Fruit fly (Drosophila melanogaster) whole organism, embryonic: Measurements from ENCODE around the gene CG31125.

Experiments used
- Adf1 ChIP-seq: fragments of 200-800 bp; sonication (Bioruptor generic); IDR thresholded peaks from 2 replicates; pipeline ENCODE4 v1.3.6; 2022; ENCODE audit warnings: missing biosample characterization, missing genetic modification characterization
- BEAF-32 ChIP-seq: fragments of 200-800 bp; sonication (Bioruptor generic); optimal IDR thresholded peaks from 3 replicates; lab custom pipeline; 2017; ENCODE audit warnings: missing biosample characterization, missing genetic modification characterization, mild to moderate bottlenecking, moderate library complexity, missing genetic modification reagents
- CG11560 ChIP-seq: fragments of 200-800 bp; sonication (Bioruptor generic); IDR thresholded peaks from 3 replicates; pipeline ENCODE4 v1.3.6; 2022; ENCODE audit warnings: missing biosample characterization, missing genetic modification characterization
- CG11723 ChIP-seq: fragments of 200-800 bp; sonication (Bioruptor generic); optimal IDR thresholded peaks from 2 replicates; lab custom pipeline; 2017; ENCODE audit warnings: missing biosample characterization, mild to moderate bottlenecking, missing genetic modification characterization
- CG12236 ChIP-seq: fragments of 200-800 bp; sonication (Bioruptor generic); optimal IDR thresholded peaks from 2 replicates; lab custom pipeline; 2016; ENCODE audit warnings: missing biosample characterization, missing genetic modification characterization
- CG12942 ChIP-seq: fragments of 200-800 bp; sonication (Bioruptor generic); optimal IDR thresholded peaks from 3 replicates; lab custom pipeline; 2016; ENCODE audit warnings: missing biosample characterization, missing genetic modification characterization
- CG13624 ChIP-seq: fragments of 200-800 bp; sonication (Bioruptor generic); optimal IDR thresholded peaks from 2 replicates; lab custom pipeline; 2016; ENCODE audit warnings: missing biosample characterization, missing genetic modification characterization
- CG17328 ChIP-seq: fragments of 200-800 bp; sonication (Bioruptor generic); IDR thresholded peaks from 2 replicates; pipeline ENCODE4 v1.3.6; 2022; ENCODE audit warnings: missing biosample characterization, missing genetic modification characterization
- CG17912 ChIP-seq: fragments of 200-800 bp; sonication (Bioruptor generic); optimal IDR thresholded peaks from 2 replicates; lab custom pipeline; 2018; ENCODE audit warnings: missing biosample characterization, mild to moderate bottlenecking, missing genetic modification characterization
- CG31224 ChIP-seq: fragments of 200-800 bp; sonication (Bioruptor generic); IDR thresholded peaks from 2 replicates; pipeline ENCODE4 v1.3.6; 2022; ENCODE audit warnings: missing biosample characterization, missing genetic modification characterization
- CG3281 ChIP-seq: fragments of 200-800 bp; sonication (Bioruptor generic); optimal IDR thresholded peaks from 3 replicates; lab custom pipeline; 2017; ENCODE audit warnings: missing biosample characterization, mild to moderate bottlenecking, missing genetic modification characterization
- CG3407 ChIP-seq: fragments of 200-800 bp; sonication (Bioruptor generic); optimal IDR thresholded peaks from 2 replicates; lab custom pipeline; 2018; ENCODE audit warnings: missing biosample characterization, mild to moderate bottlenecking, missing genetic modification characterization
- CG4707 ChIP-seq: fragments of 200-800 bp; sonication (Bioruptor generic); optimal IDR thresholded peaks from 2 replicates; lab custom pipeline; 2018; ENCODE audit warnings: missing biosample characterization, mild to moderate bottlenecking, missing genetic modification characterization, moderate library complexity
- CG4730 ChIP-seq: fragments of 200-800 bp; sonication (Bioruptor generic); IDR thresholded peaks from 2 replicates; pipeline ENCODE4 v1.3.6; 2022; ENCODE audit warnings: missing biosample characterization, missing genetic modification characterization
- CG5180 ChIP-seq: fragments of 200-800 bp; sonication (Bioruptor generic); optimal IDR thresholded peaks from 3 replicates; lab custom pipeline; 2017; ENCODE audit warnings: missing biosample characterization, missing genetic modification characterization, mild to moderate bottlenecking, moderate library complexity, missing genetic modification reagents
- CG6683 ChIP-seq: fragments of 200-800 bp; sonication (Bioruptor generic); optimal IDR thresholded peaks from 2 replicates; lab custom pipeline; 2017; ENCODE audit warnings: missing biosample characterization, mild to moderate bottlenecking, missing genetic modification characterization, missing genetic modification reagents
- CG6791 ChIP-seq: fragments of 200-800 bp; sonication (Bioruptor generic); IDR thresholded peaks from 3 replicates; pipeline ENCODE4 v1.3.6; 2022; ENCODE audit warnings: missing biosample characterization, missing genetic modification characterization; ENCODE audit not compliant: partially characterized antibody
- CG7987 ChIP-seq: fragments of 200-800 bp; sonication (Bioruptor generic); optimal IDR thresholded peaks from 2 replicates; lab custom pipeline; 2018; ENCODE audit warnings: missing biosample characterization, mild to moderate bottlenecking, missing genetic modification characterization, moderate library complexity
- Dad ChIP-seq: fragments of 200-800 bp; sonication (Bioruptor generic); optimal IDR thresholded peaks from 3 replicates; lab custom pipeline; 2016; ENCODE audit warnings: missing biosample characterization, missing genetic modification characterization
- ERR ChIP-seq: fragments of 200-800 bp; sonication (Bioruptor generic); optimal IDR thresholded peaks from 2 replicates; lab custom pipeline; 2016; ENCODE audit warnings: missing biosample characterization, missing genetic modification characterization
- Fer1 ChIP-seq: fragments of 200-800 bp; sonication (Bioruptor generic); optimal IDR thresholded peaks from 2 replicates; lab custom pipeline; 2017; ENCODE audit warnings: missing biosample characterization, mild to moderate bottlenecking, missing genetic modification characterization
- Gug ChIP-seq: fragments of 200-800 bp; sonication (Bioruptor generic); IDR thresholded peaks from 4 replicates; pipeline ENCODE4 v1.3.6; 2022; ENCODE audit warnings: missing biosample characterization, missing genetic modification characterization
- H15 ChIP-seq: fragments of 200-800 bp; sonication (Bioruptor generic); IDR thresholded peaks from 3 replicates; pipeline ENCODE4 v1.3.6; 2022; ENCODE audit warnings: missing biosample characterization, missing genetic modification characterization
- Hey ChIP-seq: fragments of 200-800 bp; sonication (Bioruptor generic); optimal IDR thresholded peaks from 3 replicates; lab custom pipeline; 2018; ENCODE audit warnings: missing biosample characterization, mild to moderate bottlenecking, missing genetic modification characterization
- HmgD ChIP-seq: fragments of 200-800 bp; sonication (Bioruptor generic); optimal IDR thresholded peaks from 3 replicates; lab custom pipeline; 2016; ENCODE audit warnings: missing biosample characterization, missing genetic modification characterization
- MESR4 ChIP-seq: fragments of 200-800 bp; sonication (Bioruptor generic); optimal IDR thresholded peaks from 2 replicates; lab custom pipeline; 2018; ENCODE audit warnings: missing biosample characterization, mild to moderate bottlenecking, missing genetic modification characterization, moderate library complexity
- NfI ChIP-seq: fragments of 200-800 bp; sonication (Bioruptor generic); optimal IDR thresholded peaks from 3 replicates; lab custom pipeline; 2018; ENCODE audit warnings: missing biosample characterization, mild to moderate bottlenecking, missing genetic modification characterization, moderate library complexity
- Pdp1 ChIP-seq, 2 experiments: fragments of 200-800 bp; sonication (Bioruptor generic); optimal IDR thresholded peaks; 3 replicates each; lab custom pipeline; 2016; ENCODE audit warnings: missing biosample characterization in 2 of 2, missing genetic modification characterization in 2 of 2, mild to moderate bottlenecking in 1 of 2, moderate library complexity in 1 of 2
- Side ChIP-seq: fragments of 200-800 bp; sonication (Bioruptor generic); optimal IDR thresholded peaks from 2 replicates; lab custom pipeline; 2016; ENCODE audit warnings: missing biosample characterization, missing genetic modification characterization
- abd-A ChIP-seq: fragments of 200-800 bp; sonication (Bioruptor generic); optimal IDR thresholded peaks from 3 replicates; lab custom pipeline; 2019; ENCODE audit warnings: missing biosample characterization, mild to moderate bottlenecking, missing genetic modification characterization, moderate library complexity
- amos ChIP-seq: fragments of 200-800 bp; sonication (Bioruptor generic); IDR thresholded peaks from 2 replicates; pipeline ENCODE4 v1.3.6; 2022; ENCODE audit warnings: missing biosample characterization, missing genetic modification characterization; ENCODE audit not compliant: partially characterized antibody
- btn ChIP-seq: fragments of 200-800 bp; sonication (Bioruptor generic); optimal IDR thresholded peaks from 2 replicates; lab custom pipeline; 2016; ENCODE audit warnings: missing biosample characterization, missing genetic modification characterization
- chif ChIP-seq, 2 experiments: fragments of 200-800 bp; sonication (Bioruptor generic); optimal IDR thresholded peaks; 3 replicates each; lab custom pipeline; 2016; ENCODE audit warnings: missing biosample characterization in 2 of 2, missing genetic modification characterization in 2 of 2
- croc ChIP-seq: fragments of 200-800 bp; sonication (Bioruptor generic); conservative IDR thresholded peaks from 3 replicates; pipeline ENCODE4 v1.3.6; 2022; ENCODE audit warnings: missing biosample characterization, missing genetic modification characterization
- dan ChIP-seq: fragments of 200-800 bp; sonication (Bioruptor generic); IDR thresholded peaks from 2 replicates; pipeline ENCODE4 v1.3.6; 2022; ENCODE audit warnings: missing biosample characterization, missing genetic modification characterization
- dati ChIP-seq: fragments of 200-800 bp; sonication (Bioruptor generic); IDR thresholded peaks from 2 replicates; pipeline ENCODE4 v1.3.6; 2022; ENCODE audit warnings: missing biosample characterization, missing genetic modification characterization
- dimm ChIP-seq: fragments of 200-800 bp; sonication (Bioruptor generic); IDR thresholded peaks from 2 replicates; pipeline ENCODE4 v1.3.6; 2022; ENCODE audit warnings: missing biosample characterization, missing genetic modification characterization
- dmrt11E ChIP-seq: fragments of 200-800 bp; sonication (Bioruptor generic); optimal IDR thresholded peaks from 3 replicates; lab custom pipeline; 2018; ENCODE audit warnings: missing biosample characterization, mild to moderate bottlenecking, missing genetic modification characterization, moderate library complexity
- fd102C ChIP-seq: fragments of 200-800 bp; sonication (Bioruptor generic); optimal IDR thresholded peaks from 2 replicates; lab custom pipeline; 2018; ENCODE audit warnings: missing biosample characterization, mild to moderate bottlenecking, missing genetic modification characterization, moderate library complexity
- fd96Cb ChIP-seq: fragments of 200-800 bp; sonication (Bioruptor generic); optimal IDR thresholded peaks from 2 replicates; lab custom pipeline; 2018; ENCODE audit warnings: missing biosample characterization, mild to moderate bottlenecking, missing genetic modification characterization, moderate library complexity
- fru ChIP-seq: fragments of >200 bp; optimal IDR thresholded peaks from 2 replicates; lab custom pipeline; 2017
- gro ChIP-seq: fragments of 200-800 bp; sonication (Bioruptor generic); optimal IDR thresholded peaks from 2 replicates; lab custom pipeline; 2016; ENCODE audit warnings: missing biosample characterization, missing genetic modification characterization
- pho ChIP-seq: fragments of 200-800 bp; sonication (Bioruptor generic); optimal IDR thresholded peaks from 2 replicates; lab custom pipeline; 2016; ENCODE audit warnings: missing biosample characterization, missing genetic modification characterization
- rib ChIP-seq: fragments of 200-800 bp; sonication (Bioruptor generic); IDR thresholded peaks from 2 replicates; pipeline ENCODE4 v1.3.6; 2022; ENCODE audit warnings: missing biosample characterization, missing genetic modification characterization
- sens-2 ChIP-seq: fragments of 200-800 bp; sonication (Bioruptor generic); IDR thresholded peaks from 2 replicates; pipeline ENCODE4 v1.3.6; 2022; ENCODE audit warnings: missing biosample characterization, missing genetic modification characterization
- seq ChIP-seq: fragments of 200-800 bp; sonication (Bioruptor generic); IDR thresholded peaks from 2 replicates; pipeline ENCODE4 v1.3.6; 2022; ENCODE audit warnings: missing biosample characterization, missing genetic modification characterization
- sisA ChIP-seq: fragments of 200-800 bp; sonication (Bioruptor generic); IDR thresholded peaks from 2 replicates; pipeline ENCODE4 v1.3.6; 2022; ENCODE audit warnings: missing biosample characterization, missing genetic modification characterization
- toy ChIP-seq: fragments of 200-800 bp; sonication (Bioruptor generic); IDR thresholded peaks from 2 replicates; pipeline ENCODE4 v1.3.6; 2022; ENCODE audit warnings: missing biosample characterization, missing genetic modification characterization
- twi ChIP-seq: fragments of 200-800 bp; optimal IDR thresholded peaks from 2 replicates; lab custom pipeline; 2019; ENCODE audit warnings: missing biosample characterization, mild to moderate bottlenecking, missing genetic modification characterization, moderate library complexity
- vfl ChIP-seq: fragments of 200-800 bp; sonication (Bioruptor generic); optimal IDR thresholded peaks from 2 replicates; lab custom pipeline; 2016; ENCODE audit warnings: missing biosample characterization, missing genetic modification characterization
- wek ChIP-seq: fragments of 200-800 bp; sonication (Bioruptor generic); optimal IDR thresholded peaks from 3 replicates; lab custom pipeline; 2018; ENCODE audit warnings: missing biosample characterization, mild to moderate bottlenecking, missing genetic modification characterization, moderate library complexity
- zfh2 ChIP-seq: fragments of 200-800 bp; sonication (Bioruptor generic); optimal IDR thresholded peaks from 2 replicates; lab custom pipeline; 2016; ENCODE audit warnings: missing biosample characterization, missing genetic modification characterization

CG31125 gene

dm6 chr3R:24625517-24625925, 29.1 kb downstream of the CG31125 start, which contains the start of the genes Syx18 and atl (continued):
- TF ChIP-seq CG5180: no peak
- no peak for TF ChIP-seq CG7987
- no peak for TF ChIP-seq dan (GFP tag; lab: Robert Waterston, UW)
- TF ChIP-seq Dad (GFP tag; lab: Kevin White, UChicago): no peak
- TF ChIP-seq CG12236: no peak
- no peak for TF ChIP-seq Hey
- TF ChIP-seq zfh2 (GFP tag; lab: Kevin White, UChicago): no peak
- TF ChIP-seq HmgD (GFP tag; lab: Kevin White, UChicago): peak; percentile 42
- TF ChIP-seq CG3281 (GFP tag; lab: Kevin White, UChicago): no peak
- no peak for TF ChIP-seq fru (lab: Kevin White, UChicago)
- no peak for TF ChIP-seq CG31224 (GFP tag; lab: Robert Waterston, UW)
- TF ChIP-seq fd102C (GFP tag; lab: Kevin White, UChicago): no peak
- no peak for TF ChIP-seq CG4730
- TF ChIP-seq amos (GFP tag; lab: Robert Waterston, UW): peak; percentile 37; the same call in 1 of the 2 replicates
- TF ChIP-seq toy (GFP tag; lab: Robert Waterston, UW): no peak
- TF ChIP-seq Pdp1 (GFP tag; optimal IDR thresholded peaks at IDR 0.05; lab: Kevin White, UChicago): peak; percentile 10 to 38
- TF ChIP-seq wek: no peak
- TF ChIP-seq croc: no peak
- TF ChIP-seq CG11560 (tag; lab: Robert Waterston, UW): no peak
- TF ChIP-seq ERR (GFP tag; lab: Kevin White, UChicago): no peak
- TF ChIP-seq gro: peak; percentile 68
- no peak for TF ChIP-seq rib (GFP tag; lab: Robert Waterston, UW)
- no peak for TF ChIP-seq dati
- no peak for TF ChIP-seq sens-2 (GFP tag; lab: Robert Waterston, UW)
- TF ChIP-seq CG6791: no peak
- TF ChIP-seq Side: peak; percentile 46
- TF ChIP-seq Gug (GFP tag; lab: Robert Waterston, UW): no peak
- peak; percentile 27 for TF ChIP-seq vfl
- TF ChIP-seq MESR4 (GFP tag; lab: Kevin White, UChicago): peak; percentile 96
- TF ChIP-seq Fer1 (GFP tag; lab: Kevin White, UChicago): peak; percentile 64
- no peak for TF ChIP-seq pho (GFP tag; lab: Kevin White, UChicago)
- no peak for TF ChIP-seq H15
- no peak for TF ChIP-seq btn
- no peak for TF ChIP-seq CG6683 (GFP tag; lab: Kevin White, UChicago)
- TF ChIP-seq seq: no peak
- no peak for TF ChIP-seq twi (tag; lab: Kevin White, UChicago)
- no peak for TF ChIP-seq chif (GFP tag; optimal IDR thresholded peaks at IDR 0.05; lab: Kevin White, UChicago)
- TF ChIP-seq CG11723 (GFP tag; lab: Kevin White, UChicago): no peak
- TF ChIP-seq CG17328: no peak
- no peak for TF ChIP-seq CG12942 (GFP tag; lab: Kevin White, UChicago)
- no peak for TF ChIP-seq CG4707 (GFP tag; lab: Kevin White, UChicago)
- TF ChIP-seq abd-A (tag; lab: Kevin White, UChicago): no peak
- no peak for TF ChIP-seq dmrt11E (tag; lab: Kevin White, UChicago)
- no peak for TF ChIP-seq CG17912 (GFP tag; lab: Kevin White, UChicago)
- TF ChIP-seq CG13624: no peak
- no peak for TF ChIP-seq dimm (GFP tag; lab: Robert Waterston, UW)
- no peak for TF ChIP-seq CG3407 (GFP tag; lab: Kevin White, UChicago)
- no peak for TF ChIP-seq fd96Cb (tag; lab: Kevin White, UChicago)
- TF ChIP-seq sisA (GFP tag; lab: Robert Waterston, UW): no peak
- TF ChIP-seq NfI (GFP tag; lab: Kevin White, UChicago): peak; percentile 5
- TF ChIP-seq BEAF-32 (GFP tag; lab: Kevin White, UChicago): peak; percentile 59
- TF ChIP-seq Adf1: peak; percentile 51; the same call in 1 of the 2 replicates
